Worm (Caenorhabditis elegans): Measurements from ENCODE around the gene F17C11.2.

The F17C11.2 gene

DNA sequence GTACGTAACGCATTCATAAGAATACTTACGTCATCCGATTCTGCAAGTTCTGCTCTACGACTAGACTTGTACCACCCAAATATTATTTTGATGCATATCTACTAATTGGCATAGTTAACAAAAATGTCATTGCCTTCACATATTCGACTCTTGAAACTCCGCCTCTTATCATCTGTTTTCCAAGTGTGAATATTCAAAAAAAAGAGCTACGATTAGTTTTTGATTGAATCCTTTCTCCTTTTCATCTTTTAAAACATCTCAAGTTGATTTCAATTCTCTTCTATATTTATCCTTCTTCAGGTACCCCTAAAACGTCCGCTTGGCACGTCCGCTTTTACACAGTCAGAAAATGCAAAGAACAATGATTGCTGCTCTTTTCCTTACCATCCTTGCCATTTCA, at the start of gene F17C11.2:
TSS of gene F17C11.2 (plus strand) at position 301 of the 400 bp plus-strand sequence.
- TF ChIP-seq nhr-28 (tag; optimal IDR thresholded peaks at IDR 0.05) (no peak), mab-5 (tag; optimal IDR thresholded peaks at IDR 0.05) (no peak), flh-1 (GFP tag; optimal IDR thresholded peaks at IDR 0.05) (no peak), elt-1 (tag; optimal IDR thresholded peaks at IDR 0.05; ENCODE audit: borderline replicate concordance, insufficient read depth) (no peak), mls-2 (tag; optimal IDR thresholded peaks at IDR 0.05) (no peak), ceh-83 (GFP tag; optimal IDR thresholded peaks at IDR 0.05) (no peak), pha-4 (tag; optimal IDR thresholded peaks at IDR 0.05) (no peak), lsy-2 (tag; optimal IDR thresholded peaks at IDR 0.05) (no peak), M03D4.4 (tag; optimal IDR thresholded peaks at IDR 0.05) (no peak), unc-39 (tag; optimal IDR thresholded peaks at IDR 0.05) (no peak), nhr-2 (tag; optimal IDR thresholded peaks at IDR 0.05) (no peak), elt-3 (tag; optimal IDR thresholded peaks at IDR 0.05) (no peak), ztf-11 (tag; optimal IDR thresholded peaks at IDR 0.05) (no peak), drap-1 (GFP tag; optimal IDR thresholded peaks at IDR 0.05) (no peak), ham-2 (GFP tag; optimal IDR thresholded peaks at IDR 0.05) (no peak), ces-1 (GFP tag; optimal IDR thresholded peaks at IDR 0.05) (no peak), zip-8 (tag; optimal IDR thresholded peaks at IDR 0.05) (no peak), ceh-39 (tag; optimal IDR thresholded peaks at IDR 0.05) (no peak), ceh-43 (GFP tag; optimal IDR thresholded peaks at IDR 0.05) (no peak)

DNA sequence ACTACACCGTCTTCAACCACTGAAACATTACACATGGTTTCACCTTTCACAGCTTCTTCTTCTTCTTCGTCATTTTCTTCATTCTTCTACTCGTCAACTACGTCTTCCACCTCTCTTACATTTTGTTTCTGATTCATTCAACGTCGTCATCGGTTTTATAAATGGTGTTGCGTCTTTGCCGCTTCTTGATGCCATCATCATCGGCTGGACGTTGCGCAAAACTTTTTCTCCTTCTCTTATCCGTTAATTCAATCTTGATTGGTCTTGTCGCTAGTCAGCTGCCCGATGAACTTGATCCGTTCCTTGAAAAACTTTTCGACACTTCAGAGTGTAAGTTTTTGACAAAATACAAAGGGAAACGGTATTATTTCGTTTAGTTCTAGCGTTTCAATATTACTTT, 49.4 kb upstream of the F17C11.2 start:
- TF ChIP-seq elt-1 (tag; optimal IDR thresholded peaks at IDR 0.05; ENCODE audit: borderline replicate concordance, insufficient read depth) (peak; percentile 64), sptf-1 (tag; optimal IDR thresholded peaks at IDR 0.05) (no peak)

DNA sequence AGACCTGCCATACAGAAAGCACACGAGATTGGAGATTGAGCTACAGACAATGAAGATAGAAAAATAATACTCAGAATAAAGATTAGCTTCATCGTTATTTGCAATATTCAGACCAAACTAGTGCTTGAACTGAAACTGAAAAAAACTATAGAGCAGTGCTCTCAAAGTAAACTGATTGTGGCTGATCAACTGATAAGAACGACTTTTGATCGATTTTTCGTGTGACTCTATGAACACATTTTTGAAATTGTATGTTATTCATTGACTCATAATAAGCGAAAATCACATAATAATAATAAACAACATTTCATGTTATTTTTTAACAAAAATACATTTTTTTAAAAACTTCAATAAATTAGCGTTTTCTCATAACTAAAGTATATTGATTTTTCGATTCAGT, 46.9 kb upstream of the F17C11.2 start, which contains the start of gene spp-16:
TSS of gene spp-16 (minus strand) at position 179 of the 400 bp plus-strand sequence.
- TF ChIP-seq ceh-39 (tag; optimal IDR thresholded peaks at IDR 0.05) (no peak), sptf-1 (tag; optimal IDR thresholded peaks at IDR 0.05) (no peak), elt-1 (tag; optimal IDR thresholded peaks at IDR 0.05; ENCODE audit: borderline replicate concordance, insufficient read depth) (no peak), ceh-43 (GFP tag; optimal IDR thresholded peaks at IDR 0.05) (no peak), nhr-76 (tag; optimal IDR thresholded peaks at IDR 0.05) (no peak), ham-2 (GFP tag; optimal IDR thresholded peaks at IDR 0.05) (no peak), ceh-83 (GFP tag; optimal IDR thresholded peaks at IDR 0.05) (no peak), ces-1 (GFP tag; optimal IDR thresholded peaks at IDR 0.05) (no peak), unc-39 (tag; optimal IDR thresholded peaks at IDR 0.05) (no peak), blmp-1 (tag; optimal IDR thresholded peaks at IDR 0.05) (no peak)

DNA sequence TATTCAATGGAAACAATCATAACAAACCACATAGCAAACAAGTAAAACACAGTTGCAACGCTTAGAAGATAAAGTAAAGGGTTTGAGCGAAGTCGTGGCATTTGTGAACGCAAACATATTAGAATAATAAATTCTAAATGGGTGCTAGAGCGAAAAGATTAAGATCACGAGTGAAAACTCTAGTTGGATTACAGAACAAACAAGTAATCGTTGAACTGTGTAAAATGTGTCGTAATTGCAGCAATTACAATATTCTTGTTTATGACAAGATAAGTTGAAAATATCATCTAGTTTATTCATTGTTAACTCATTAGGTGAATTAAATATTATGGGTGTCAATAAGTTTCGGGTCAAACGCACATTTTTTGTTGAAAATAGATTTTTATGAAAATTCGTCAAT, 45.3 kb upstream of the F17C11.2 start, which contains the start of gene F32D8.8:
TSS of gene F32D8.8 (minus strand) at position 101 of the 400 bp plus-strand sequence.
- no peak for TF ChIP-seq nhr-2 (tag; optimal IDR thresholded peaks at IDR 0.05)
- no peak for TF ChIP-seq hlh-1 (tag; optimal IDR thresholded peaks at IDR 0.05)
- no peak for TF ChIP-seq tbx-8 (GFP tag; optimal IDR thresholded peaks at IDR 0.05)
- TF ChIP-seq pha-4 (tag; optimal IDR thresholded peaks at IDR 0.05) = no peak
- TF ChIP-seq ham-2 (GFP tag; optimal IDR thresholded peaks at IDR 0.05) = no peak
- TF ChIP-seq lsy-2 (tag; optimal IDR thresholded peaks at IDR 0.05) = no peak

DNA sequence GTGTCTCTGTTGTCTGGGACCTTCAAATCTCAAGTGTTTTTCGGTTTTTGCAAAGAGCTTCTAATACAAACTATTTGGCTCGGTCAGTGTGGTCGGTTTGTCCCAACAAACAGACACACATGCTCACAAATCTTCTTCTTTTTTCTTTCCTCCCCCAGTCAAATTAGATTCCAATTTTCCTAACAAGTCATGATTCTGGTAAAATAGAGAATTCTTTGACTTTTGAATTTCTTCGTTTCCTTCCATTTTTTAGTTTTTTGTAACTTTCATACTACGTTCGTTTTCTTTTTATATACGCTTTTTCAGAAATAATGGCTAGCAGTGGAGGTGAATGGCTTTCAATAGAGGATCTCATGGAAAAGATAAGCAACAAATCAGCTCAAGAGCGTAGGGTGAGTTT, 44.3 kb upstream of the F17C11.2 start, which contains the start of gene F32D8.15:
TSS of gene F32D8.15 (plus strand) at position 301 of the 400 bp plus-strand sequence.
- TF ChIP-seq hlh-1 (tag; optimal IDR thresholded peaks at IDR 0.05) (no peak), ces-1 (GFP tag; optimal IDR thresholded peaks at IDR 0.05) (peak; percentile 48)

DNA sequence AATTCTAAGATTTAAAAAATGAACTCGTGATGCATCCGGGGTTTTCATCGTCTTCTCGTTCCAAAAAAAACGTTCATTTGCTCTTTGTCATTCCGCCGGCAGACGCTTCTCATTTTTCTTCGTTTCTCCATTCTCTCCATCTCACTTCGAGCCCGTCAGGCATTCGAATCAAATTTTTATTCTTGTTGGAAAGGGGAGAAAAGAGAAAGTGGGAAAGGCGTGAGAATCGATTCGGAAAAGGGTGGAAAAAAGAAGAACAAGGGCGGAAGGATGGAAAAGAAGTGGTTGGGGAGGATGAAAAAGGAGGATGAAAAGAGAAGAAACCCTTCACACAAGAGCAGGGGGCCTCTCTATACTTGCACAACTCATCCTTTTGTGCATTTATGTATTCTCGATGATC, 43.2 kb upstream of the F17C11.2 start:
- TF ChIP-seq unc-120 (tag; optimal IDR thresholded peaks at IDR 0.05; ENCODE audit: poor library complexity, severe bottlenecking) = peak; percentile 6
- TF ChIP-seq ces-1 (GFP tag; optimal IDR thresholded peaks at IDR 0.05) = peak; percentile 68
- TF ChIP-seq tbx-8 (GFP tag; optimal IDR thresholded peaks at IDR 0.05) = no peak

DNA sequence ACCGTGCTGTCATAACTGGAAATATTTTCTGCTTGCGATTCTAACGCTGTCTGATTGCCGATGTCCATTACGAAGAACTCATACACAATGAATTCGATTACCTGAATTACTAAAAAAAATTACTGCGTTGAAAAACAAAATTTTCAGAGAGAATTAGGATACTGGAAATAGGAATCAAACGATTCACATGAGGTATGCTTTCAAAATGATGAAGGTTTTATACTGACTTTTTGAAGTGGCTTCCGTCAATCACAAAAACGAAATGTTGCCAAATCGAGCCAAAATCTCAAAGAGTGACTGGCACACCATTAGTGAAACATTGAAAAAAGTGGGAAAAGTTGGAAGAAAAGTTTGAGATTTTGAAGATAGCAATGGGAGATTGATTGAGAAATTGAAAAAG, 39.0 kb upstream of the F17C11.2 start, which contains the start of gene zzz-1:
TSS of gene zzz-1 (minus strand) at position 101 of the 400 bp plus-strand sequence.
- no peak for TF ChIP-seq M03D4.4 (tag; optimal IDR thresholded peaks at IDR 0.05)
- TF ChIP-seq hlh-1 (tag; optimal IDR thresholded peaks at IDR 0.05) = no peak
- no peak for TF ChIP-seq unc-62 (GFP tag; optimal IDR thresholded peaks at IDR 0.05)
- no peak for TF ChIP-seq pha-4 (tag; optimal IDR thresholded peaks at IDR 0.05)
- no peak for TF ChIP-seq nhr-2 (tag; optimal IDR thresholded peaks at IDR 0.05)
- no peak for TF ChIP-seq unc-120 (tag; optimal IDR thresholded peaks at IDR 0.05; ENCODE audit: poor library complexity, severe bottlenecking)
- no peak for TF ChIP-seq elt-1 (tag; optimal IDR thresholded peaks at IDR 0.05; ENCODE audit: borderline replicate concordance, insufficient read depth)
- no peak for TF ChIP-seq ces-1 (GFP tag; optimal IDR thresholded peaks at IDR 0.05)
- no peak for TF ChIP-seq zip-8 (tag; optimal IDR thresholded peaks at IDR 0.05)
- TF ChIP-seq tbx-8 (GFP tag; optimal IDR thresholded peaks at IDR 0.05) = no peak
- no peak for TF ChIP-seq ceh-39 (tag; optimal IDR thresholded peaks at IDR 0.05)
- no peak for TF ChIP-seq bed-3 (GFP tag; optimal IDR thresholded peaks at IDR 0.05)

Data from whole organism, mixed stage, embryonic.